Worm (Caenorhabditis elegans): ENCODE results near the gene F31E8.4.

DNA sequence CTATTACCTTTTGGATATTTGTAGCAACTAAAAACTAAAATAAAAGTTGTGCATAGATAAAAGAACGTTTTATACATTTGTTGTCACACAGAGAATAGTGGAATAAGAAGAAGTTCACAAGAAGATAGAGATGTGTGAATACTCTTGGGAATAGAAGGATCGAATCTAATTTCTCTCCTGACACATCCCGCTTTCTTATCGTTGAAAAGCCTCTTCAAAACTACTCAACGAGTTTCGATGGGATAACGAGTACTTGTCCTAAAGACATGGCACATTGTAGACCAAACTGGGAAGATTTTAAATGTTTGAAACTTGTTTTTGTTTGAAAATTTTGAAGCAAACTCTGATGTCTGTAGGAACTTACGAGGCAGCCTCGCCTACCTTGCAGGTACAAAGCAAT lies 27.5 kb downstream of the F31E8.4 start:
- TF ChIP-seq ztf-29 (GFP tag; IDR thresholded peaks at IDR 0.05) (no peak), ztf-23 (GFP tag; IDR thresholded peaks at IDR 0.05) (no peak), ref-1 (GFP tag; conservative IDR thresholded peaks at IDR 0.05) (no peak), T22C8.4 (GFP tag; IDR thresholded peaks at IDR 0.05) (no peak)

All from whole organism, midembryonic.